Fruit fly (Drosophila melanogaster) ovary, adult (tissue): ENCODE results near the gene miple1.
A peak's percentile ranks its signal among the peaks of the same experiment; 100 is the strongest.

Source experiments
- CG17801 ChIP-seq: fragments of 200-800 bp; optimal IDR thresholded peaks from 2 replicates; lab custom pipeline; 2019; ENCODE audit warnings: missing biosample characterization, mild to moderate bottlenecking, missing genetic modification characterization, moderate library complexity; ENCODE audit not compliant: partially characterized antibody

Gene miple1

DNA sequence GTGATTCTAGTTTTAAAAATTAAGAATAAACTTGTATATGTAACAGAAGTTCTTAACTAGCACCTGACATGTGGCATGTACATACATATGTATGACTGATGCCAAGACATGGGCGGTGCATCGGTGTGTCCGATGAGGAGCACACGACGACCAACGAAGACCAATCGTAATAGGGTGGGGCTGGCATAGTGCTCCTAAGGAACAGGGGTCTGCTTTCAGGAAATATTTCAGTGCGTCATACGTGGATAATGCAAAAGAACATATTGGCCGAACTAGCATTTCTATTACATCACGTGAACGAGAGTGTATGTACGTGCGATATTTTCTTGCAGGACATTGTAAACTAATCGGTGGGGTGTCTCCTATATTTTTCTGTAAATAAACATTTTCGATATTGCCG lies at the start of gene miple1:
Gene miple1, plus strand, starts transcription at position 217 of the 400 bp plus-strand sequence.
- TF ChIP-seq CG17801 (GFP tag; lab: Kevin White, UChicago) = no peak

DNA sequence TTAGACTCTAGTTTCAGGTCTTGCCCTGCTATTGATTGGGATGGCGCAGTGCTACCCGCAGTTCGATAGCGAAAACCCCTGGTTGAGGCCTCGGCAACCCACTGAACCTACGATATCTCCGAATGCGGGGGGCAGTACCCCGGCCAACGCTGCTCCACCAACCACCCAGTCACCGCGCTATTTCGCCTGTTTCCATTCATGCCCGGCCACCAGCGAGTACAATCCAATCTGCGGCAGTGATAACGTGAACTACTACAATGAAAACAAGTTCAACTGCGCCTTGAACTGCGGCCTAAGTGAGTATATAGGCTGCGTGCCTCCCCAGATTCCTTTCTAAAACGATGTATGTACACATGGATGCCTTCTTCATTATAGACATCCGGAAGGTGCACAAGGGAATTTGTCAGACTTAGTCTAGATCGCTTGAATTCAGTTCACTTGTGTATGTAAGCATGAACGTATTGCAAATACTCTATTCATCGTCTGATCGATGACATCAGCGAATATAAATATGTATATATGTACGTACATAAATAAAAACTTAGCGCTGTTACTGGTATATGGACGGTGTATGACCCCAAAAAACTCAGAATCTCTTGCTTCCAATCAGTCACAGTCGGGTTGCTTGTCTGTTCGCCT lies 49.5 kb upstream of the miple1 start, which contains the start of gene CG13877:
Gene CG13877, plus strand, starts transcription at position 589 of the 639 bp plus-strand sequence.
- TF ChIP-seq CG17801 (GFP tag; lab: Kevin White, UChicago) = no peak

DNA sequence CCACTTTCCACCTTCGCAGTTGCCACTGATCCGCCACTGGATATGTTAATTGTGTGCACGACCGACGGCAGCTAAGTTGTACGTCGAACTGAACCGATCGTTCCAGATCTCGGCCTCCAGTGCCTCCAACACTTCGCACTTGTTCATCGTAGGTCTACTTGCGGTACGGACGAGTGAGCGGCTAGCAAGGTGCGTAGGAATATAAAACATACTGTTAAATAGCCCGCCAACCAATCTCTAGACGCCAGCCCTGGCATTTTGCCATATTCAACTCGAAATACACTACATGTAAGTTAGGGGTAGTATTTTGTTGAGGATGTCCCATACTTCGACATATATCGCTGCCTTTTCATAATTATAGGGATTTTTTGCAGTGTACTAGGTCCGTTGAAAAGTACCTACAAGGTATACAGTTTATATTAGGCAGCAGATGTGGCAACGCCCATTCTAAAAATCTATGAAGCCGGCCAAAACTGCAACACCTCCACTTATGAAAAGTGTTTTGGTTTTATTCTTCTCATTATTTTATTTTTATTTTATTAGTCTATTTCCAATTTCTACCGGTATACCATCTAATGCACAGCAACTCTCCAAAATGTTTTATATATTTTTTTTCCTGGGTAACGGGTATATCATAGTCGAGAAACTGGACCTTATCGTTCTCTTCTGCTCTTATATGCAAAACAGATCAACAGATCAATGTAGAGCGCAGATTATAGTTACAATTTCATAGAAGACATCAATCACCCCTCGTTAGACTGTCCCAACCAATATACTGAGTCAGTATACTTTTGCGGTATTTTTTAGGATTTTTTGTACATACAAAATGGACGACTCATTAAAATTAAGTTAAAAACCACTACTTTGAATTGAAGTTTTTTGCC lies 43.8 kb upstream of the miple1 start, which contains the start of the genes pyx and CG33229:
Gene pyx, minus strand, starts transcription at position 51 of the 884 bp plus-strand sequence.
Gene CG33229, plus strand, starts transcription at position 834 of the 884 bp plus-strand sequence.
- peak; percentile 29 for TF ChIP-seq CG17801 (GFP tag; lab: Kevin White, UChicago)

DNA sequence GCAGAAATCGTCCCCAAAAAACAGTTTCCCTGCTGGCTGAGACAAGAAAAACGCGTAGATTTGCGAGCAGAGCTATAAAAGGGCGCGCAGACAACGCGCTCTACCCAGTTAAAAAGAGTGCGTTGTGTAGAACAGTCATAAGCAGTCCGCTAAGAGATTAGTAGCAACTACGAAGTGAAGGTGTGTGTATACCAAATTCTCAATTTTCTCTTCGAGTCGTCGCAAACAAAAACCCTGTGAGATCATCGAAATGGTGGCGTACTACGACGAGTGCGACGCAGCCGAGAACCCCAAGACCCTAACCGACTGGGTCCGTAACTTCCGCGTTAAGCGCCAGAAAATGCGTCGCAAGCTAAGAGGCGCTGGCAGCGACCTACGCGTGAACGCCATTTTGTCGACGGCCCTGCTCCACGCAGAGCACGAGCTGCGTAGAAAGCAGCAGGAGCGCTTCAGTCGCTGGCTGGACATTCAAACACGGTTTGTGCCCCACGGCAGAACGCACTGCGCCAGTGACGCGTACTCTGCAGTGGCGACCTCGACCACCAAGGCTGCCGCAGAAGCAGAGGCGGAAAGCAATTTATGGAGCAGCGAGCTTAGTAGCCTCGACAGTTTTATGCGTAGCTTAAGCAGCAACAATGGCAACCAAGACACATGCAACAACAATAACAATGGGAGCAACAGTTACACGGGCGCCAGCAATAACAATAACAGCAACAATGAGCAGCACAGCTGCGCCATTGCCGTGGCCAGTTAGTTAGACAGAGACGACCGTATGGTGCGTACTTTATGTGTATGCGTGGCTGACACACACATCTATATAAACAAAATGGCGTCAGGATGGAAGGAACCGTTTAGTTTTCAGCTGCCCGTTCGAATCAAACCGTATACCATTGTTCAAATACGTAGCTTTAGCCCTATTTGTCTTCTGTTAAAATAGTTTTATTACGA lies 42.8 kb upstream of the miple1 start:
- no peak for TF ChIP-seq CG17801 (GFP tag; lab: Kevin White, UChicago)

DNA sequence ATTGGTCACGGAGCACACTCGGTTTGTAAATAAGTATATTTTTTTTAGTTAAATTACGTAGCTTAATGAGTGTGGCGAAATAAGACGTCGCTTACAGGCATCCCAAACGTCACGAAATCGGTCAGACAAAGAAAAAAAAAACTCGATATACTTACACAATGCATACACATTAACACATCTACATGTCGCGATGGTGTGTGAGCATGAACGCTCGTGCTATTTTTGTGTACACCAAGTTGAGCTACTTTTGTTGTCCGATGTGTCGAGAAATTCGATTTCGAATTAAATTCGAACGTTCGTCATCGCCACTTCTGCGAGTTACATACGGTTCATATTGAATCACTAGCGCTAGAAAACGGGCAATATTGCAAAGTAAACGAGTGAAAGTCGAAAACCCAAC lies 42.0 kb upstream of the miple1 start:
- no peak for TF ChIP-seq CG17801 (GFP tag; lab: Kevin White, UChicago)

DNA sequence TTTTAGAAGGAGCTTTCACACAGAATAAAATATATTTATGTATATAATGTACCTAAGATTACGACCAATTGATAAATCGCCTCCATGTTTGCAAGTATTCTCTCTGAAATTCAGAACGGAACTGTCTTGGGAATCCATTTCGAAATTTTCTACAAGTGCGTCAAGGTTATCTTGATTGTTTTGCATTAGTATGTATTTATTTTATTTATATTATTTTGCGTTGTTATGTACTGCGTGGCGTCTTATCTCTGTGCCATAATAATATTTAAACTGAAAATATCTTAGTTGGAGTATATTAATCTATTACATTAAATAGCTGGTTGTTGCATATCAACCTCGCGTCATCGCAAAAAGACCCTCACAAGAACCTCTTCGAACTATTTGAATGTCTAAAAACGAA lies 35.6 kb upstream of the miple1 start, which contains the start of gene CG42846:
Gene CG42846, minus strand, starts transcription at position 101 of the 400 bp plus-strand sequence.
- TF ChIP-seq CG17801 (GFP tag; lab: Kevin White, UChicago) = no peak

DNA sequence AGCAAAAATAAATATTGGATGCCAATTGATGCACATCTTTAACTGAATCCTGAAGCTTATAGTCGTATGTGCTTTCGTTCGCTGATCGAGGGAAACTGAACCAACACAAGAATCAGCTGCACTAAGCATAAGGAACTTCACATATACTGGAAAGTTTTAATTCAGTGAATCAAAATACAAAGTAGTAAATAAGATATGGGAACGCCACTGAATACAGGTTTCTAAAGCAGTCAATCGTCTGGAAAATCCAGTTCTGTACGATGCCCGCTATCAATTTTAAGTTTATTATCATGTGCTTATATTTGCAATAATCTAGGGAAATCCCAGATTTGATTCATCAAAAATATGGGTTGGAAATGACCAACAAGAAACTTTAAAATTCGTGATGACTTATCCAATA lies 34.8 kb upstream of the miple1 start, which contains the start of gene CG34454:
Gene CG34454, minus strand, starts transcription at position 84 of the 400 bp plus-strand sequence.
- TF ChIP-seq CG17801 (GFP tag; lab: Kevin White, UChicago) = no peak

DNA sequence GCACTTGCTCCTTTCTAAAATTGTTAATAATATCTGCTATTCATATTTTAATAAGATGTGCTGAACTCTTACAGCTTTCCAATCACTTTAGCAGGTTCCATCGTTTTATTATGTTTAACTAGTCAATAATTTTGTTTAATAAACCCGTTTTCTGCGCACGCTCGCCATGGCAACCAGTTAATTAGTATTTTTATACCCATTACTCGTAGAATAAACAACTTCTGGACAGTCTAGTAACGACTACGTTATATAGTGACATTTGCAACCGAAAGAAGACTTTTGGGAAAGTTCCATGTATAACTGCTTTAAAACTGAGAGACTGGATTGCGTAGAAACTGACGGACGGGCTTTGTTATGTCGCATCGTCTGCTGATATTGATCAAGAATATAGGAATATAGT lies 33.8 kb upstream of the miple1 start, which contains the start of gene CG34453:
Gene CG34453, minus strand, starts transcription at position 101 of the 400 bp plus-strand sequence.
- TF ChIP-seq CG17801 (GFP tag; lab: Kevin White, UChicago) = no peak

DNA sequence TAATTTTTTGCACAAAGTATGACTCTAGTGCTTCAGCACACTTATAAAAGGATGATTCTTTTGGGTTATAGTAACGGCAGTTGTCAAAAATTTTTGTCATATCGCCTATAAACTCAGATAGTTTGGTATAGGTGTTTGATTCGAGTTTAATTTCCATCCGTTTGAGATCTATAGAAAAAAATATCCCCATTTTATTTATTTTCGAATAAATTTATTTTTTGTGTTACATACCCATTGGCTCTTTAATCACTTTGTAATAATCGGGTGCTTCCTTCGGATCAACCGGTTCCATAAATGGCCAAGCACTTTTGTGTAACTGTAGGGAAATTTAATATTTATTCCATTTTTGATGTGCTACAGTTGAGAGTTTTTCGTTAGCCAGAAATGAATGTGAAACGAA lies 32.8 kb upstream of the miple1 start:
- TF ChIP-seq CG17801 (GFP tag; lab: Kevin White, UChicago) = no peak

DNA sequence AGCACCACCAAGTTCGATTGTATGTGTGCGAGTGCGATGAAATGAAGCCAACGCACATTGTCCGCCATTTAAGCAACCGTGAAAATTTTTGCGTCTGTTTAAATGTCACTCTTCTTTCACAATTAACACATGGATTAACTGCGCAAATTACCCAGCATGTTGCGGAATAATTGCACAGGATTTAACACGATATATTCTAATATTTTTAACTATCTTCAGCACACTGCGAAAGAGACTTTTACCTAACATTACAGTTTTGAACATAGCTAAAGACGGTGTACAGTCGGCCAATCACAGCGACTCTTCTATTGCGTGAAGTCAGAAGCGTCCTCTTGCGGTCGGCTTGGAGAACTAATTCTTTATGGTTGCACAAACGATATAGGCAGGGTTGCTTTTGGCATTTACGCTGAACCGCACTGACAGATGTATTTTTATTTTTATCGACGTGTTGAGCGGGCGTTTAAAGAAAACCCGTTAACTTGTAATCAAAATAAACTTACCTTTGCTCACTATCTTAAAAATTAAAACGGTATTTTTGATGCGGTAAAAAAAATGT lies 20.4 kb upstream of the miple1 start:
- TF ChIP-seq CG17801 (GFP tag; lab: Kevin White, UChicago) = peak; percentile 37

DNA sequence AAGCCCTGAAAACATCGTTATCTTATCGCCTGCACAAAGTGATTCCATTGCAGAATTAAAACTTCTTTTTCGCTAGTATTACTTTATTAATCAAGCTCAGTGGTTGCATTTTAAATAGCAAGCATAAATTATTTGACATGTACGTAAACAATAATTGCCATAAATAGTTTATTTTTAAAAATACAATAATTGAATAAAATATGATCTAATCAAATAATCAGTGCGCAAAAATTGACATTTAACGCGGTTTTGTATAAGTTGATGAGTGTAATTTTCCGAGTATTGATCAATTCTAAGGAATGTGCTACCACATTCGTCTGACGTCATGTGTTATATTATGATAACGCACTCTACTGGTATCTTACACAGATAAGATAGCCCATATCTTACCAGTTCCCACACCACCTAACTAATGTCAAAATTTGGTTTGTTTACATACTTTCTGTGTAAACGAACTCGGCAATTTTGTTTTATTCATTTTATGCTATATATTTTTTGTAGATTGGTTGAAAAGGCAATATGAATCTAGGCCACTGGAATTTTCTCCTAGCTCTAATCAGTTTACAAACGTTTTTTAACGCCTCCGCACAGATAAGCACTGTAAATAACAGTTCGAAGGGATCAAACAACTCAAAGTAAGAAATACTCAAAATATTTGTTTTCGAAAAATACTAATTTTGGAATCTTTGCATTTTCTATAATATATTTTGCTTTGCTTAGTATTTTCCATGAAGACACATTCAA lies 19.4 kb upstream of the miple1 start, which contains the start of gene mthl14:
Gene mthl14, plus strand, starts transcription at position 10 of the 744 bp plus-strand sequence.
- TF ChIP-seq CG17801 (GFP tag; lab: Kevin White, UChicago) = no peak

DNA sequence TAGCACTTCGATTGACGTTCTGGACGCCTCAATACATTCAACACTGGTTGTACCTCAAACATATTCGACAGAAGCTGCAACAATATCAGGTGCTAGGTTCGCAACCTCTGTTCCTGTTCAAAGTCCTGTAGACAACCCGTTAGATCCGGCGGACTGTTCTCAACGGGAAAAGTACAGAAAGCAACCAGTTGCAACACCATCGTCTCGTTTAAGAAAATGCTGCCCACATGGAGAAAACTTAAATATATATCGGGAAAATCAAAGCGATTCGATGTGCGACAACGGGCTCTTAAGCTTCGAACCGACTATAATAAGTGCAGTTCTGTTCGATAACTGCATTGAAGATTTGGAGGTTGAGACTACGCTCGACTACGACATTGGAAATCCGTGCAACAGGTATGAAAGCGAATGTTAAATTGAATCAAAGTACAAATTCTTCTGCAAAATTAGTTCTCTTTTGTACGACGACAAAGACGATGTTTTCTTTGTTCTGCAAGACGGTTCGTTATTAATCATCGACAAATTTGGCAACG lies 18.8 kb upstream of the miple1 start:
- TF ChIP-seq CG17801 (GFP tag; lab: Kevin White, UChicago) = no peak
